Fruit fly (Drosophila melanogaster) whole organism, larva: ENCODE data around the gene hzg.

Experiments used
- noc ChIP-seq: fragments of 200-800 bp; sonication (Bioruptor generic); optimal IDR thresholded peaks from 3 replicates; lab custom pipeline; 2019; ENCODE audit warnings: missing biosample characterization, mild to moderate bottlenecking, missing genetic modification characterization, moderate library complexity

The hzg gene

DNA sequence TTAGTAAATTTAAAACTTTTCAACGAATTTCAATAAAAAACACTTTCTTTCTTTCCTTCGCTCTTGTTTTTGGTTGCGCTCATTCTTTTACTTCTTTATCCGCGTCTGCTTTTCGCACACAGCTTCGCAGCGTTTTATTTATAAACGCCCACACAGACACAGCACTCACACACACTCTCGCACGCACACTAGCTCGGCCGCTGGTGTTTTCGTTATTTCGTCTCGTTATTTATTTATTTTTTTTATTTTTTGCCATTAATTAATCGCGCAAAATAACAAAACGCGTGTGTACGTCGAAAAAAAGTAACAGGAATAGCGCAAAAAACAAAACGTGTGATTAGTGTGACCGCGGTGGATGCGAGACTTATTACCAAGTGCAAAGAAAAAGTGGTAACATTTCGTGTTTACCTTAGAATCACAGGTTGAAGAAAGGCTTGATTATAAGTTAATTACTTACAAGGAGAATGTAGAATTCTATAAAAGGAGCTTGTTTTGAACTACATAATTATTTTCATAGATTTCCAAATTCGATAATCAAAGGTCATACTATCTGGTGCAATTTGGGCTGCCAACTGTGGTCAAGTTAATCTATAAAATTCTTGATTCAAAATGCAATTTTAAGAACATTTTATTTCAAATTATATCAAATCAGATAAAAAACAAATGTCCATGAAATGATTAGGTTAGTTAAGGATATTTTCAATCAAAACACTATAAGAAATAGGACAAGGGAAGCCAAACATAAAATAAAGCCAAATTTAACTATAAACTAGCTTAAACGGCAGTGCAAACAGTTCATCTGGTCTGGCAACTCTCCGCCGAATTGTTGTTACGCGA lies at the start of gene hzg, which contains the start of gene mRpS31:
Gene hzg, minus strand, starts transcription at position 336 of the 837 bp plus-strand sequence.
Gene mRpS31, plus strand, starts transcription at position 793 of the 837 bp plus-strand sequence.
- TF ChIP-seq noc (tag; lab: Kevin White, UChicago) = peak; percentile 49

DNA sequence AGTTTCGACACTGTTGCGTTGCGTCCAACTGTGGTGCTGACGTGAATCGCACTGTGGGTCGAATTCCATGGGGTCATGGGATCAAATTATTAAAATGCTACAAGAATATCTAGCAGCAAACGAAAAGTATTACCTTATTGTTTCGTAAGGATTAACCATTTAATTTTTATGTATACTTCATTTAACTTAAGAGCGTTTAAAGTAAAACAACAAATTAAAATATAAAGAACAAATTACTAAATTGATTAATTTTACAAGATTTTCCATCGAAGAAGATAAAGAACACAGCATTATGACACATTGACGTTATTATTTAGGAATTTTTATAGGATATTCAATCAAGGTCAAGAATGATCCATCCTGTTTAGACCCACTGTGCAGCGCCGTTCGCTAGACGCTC lies 49.6 kb upstream of the hzg start:
- peak; percentile 32 for TF ChIP-seq noc (tag; lab: Kevin White, UChicago)

DNA sequence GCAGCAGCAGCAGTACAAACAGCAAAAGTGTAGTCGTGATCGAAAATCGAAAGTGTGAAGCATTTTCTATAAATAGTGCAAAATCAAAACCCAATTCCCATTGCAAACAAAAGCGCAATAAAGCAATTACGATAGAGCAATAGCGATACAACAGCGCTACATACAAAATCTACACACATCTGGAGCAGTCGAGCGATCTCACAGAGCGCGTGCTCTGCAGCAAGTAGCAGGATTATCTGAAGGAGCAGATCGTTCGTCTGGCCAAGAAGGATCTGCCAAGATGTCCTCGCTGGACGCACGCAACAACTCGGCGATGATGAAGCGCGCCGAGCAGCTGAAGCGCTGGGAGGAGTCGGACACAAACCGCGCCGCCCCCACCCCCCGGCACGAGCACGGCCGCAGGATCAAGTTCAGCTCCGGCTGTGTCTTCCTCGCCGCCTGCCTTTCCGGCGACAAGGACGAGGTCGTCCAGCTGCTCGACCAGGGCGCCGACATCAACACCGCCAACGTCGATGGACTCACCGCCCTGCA lies 48.6 kb upstream of the hzg start:
- TF ChIP-seq noc (tag; lab: Kevin White, UChicago) = no peak

DNA sequence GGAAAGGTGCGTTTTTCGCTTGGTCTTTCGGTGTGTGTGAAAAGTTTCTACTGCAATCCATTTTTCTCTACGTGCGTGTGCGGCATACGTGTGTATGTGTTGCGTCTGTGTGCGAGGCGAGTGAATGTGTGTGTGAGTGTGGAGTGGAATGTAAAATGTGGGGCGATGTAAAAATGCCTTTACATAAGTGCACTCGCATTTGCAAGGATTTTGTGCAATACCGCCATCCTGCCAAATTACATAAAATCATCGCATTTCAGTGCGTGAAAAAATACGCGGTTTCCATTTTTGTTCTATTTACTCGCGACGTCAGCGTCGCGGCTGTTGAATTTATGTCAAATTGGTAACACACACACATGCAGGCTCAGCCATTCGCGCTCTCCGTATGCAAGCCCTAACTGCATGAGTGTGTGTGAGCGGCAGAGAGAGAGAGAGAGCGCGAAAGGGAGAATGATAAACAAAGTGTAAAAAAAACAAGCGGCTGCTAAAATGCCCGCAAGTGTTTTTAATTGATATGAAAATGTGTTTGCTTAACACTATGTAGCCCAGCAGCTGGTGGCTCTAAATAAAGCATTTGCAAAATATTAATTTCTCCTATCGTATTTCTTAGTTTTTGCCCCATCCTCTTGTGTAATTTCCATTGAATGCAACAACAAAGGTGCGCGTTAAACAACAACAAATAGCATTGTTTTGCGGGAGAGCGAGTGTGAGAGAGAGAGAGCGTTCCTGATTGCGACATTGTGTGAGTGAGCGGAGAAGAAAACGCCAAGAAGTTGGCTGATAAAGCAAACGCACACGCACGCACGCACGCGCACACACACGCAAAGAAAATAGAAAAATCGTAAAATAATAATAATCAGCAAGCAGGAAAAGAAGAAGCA lies 47.8 kb upstream of the hzg start:
- TF ChIP-seq noc (tag; lab: Kevin White, UChicago) = no peak

DNA sequence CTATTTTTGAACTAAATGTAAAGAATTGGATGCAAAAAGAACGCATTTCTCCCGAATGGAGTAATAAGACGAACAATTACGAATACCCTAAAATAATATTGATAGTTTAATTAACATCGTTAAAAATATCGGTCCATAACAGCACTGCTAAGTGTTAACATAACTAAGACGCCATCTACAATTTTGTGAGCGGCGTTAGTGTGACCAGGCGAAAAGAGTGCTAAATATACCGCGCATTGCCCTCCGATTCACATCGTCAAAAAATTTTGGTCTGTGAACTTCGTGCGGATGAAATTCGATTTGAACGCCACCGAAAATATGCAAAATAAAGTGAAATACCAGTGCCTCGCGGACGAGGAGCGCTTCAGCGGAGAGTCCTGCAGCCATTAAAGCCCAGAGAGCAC lies 47.2 kb upstream of the hzg start, which contains the start of gene Mbs:
Gene Mbs, plus strand, starts transcription at position 241 of the 404 bp plus-strand sequence.
- peak; percentile 37 for TF ChIP-seq noc (tag; lab: Kevin White, UChicago)

DNA sequence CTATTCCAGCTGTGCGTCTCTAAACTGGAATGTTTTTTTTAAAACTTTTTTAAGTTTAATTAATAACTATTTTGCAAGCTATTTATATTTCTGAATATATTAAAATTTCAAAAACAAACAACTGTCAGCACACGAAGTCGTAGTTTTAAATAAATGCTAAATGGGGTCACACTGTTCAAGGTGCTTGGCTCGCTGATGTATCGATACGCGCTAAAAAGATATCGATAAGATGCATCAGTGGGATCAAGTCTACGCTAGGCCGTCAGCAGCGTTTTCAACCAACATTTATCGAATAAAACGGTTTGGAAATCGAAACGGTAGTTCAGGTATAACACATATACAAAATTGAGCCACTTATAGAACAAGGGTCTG lies 46.3 kb upstream of the hzg start, which contains the start of gene Diap1:
Gene Diap1, minus strand, starts transcription at position 148 of the 372 bp plus-strand sequence.
- no peak for TF ChIP-seq noc (tag; lab: Kevin White, UChicago)

DNA sequence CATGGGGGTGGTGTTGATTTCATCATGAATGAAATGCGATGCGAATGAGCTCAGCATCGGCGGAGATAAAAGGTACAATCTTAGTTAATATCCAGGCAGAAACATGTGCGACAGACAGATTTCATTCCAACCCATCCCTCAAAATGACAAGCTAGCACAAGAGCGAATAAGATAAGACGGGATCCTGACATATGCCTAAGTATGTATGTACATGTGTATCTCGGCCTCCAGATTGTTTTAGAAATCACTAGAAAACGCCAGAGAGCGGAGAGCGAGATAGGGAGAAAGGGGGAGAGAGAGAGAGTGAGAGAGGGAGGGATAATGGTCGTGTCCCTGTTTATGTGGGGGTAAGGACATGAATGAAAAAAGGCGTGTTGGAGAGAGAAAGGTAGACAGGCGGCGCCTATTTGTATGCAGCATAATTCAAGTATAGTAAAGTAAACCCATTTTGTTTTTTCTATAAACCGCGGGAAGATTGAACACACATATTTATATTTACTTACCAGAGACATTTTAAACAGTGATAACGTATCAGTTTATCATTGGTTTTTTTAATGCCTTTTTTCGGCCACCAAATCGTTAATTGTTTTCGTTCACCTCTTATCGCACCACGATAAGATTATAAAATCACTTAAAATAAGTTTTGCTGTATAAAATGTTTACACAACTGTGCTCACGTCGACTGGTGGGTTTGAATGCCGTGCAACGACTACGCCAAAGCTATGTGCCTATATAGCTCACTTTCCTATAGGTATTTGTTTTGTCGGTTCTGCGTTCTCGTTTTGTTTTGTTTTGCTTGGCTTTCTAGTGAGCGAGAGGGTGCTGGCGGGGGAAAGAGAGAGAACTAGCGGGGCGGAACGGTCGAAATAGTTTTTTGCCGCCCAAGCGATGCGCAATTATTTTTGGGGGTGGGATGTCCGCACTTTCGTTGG lies 45.7 kb upstream of the hzg start:
- peak; percentile 63 for TF ChIP-seq noc (tag; lab: Kevin White, UChicago)

DNA sequence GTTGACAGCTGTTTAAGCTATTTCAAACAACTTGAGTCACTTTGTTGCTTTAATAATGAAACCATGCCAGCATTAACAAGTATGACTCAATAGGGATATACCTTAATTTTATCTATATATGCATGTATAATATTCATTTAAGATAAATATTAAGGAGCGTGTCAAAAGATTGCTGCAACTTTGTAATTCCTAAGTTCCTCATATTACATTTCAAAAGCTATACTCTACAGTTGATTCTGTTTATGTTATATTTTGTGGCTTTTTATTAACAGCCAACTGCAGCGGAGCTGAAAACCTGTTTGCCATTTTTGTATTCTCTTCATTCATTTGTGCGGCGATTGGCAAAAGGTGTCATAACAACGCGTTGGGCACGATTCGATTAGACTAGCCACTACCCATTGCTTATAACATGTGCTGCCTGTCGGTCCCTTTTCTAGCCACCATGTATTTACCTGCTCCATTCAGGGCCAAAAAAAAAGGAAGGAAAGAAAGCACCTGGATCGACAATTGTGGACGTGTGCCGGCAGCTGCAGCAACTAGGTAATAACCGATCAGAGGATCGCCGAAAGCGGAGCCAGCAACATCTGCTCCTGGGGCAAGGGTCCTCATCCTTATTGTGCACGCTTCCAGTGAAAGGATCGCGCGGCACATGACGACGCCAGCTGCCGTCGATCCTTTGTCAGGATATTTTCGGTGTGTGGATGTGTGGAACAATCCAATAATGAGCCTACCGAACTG lies 44.4 kb upstream of the hzg start:
- no peak for TF ChIP-seq noc (tag; lab: Kevin White, UChicago)

DNA sequence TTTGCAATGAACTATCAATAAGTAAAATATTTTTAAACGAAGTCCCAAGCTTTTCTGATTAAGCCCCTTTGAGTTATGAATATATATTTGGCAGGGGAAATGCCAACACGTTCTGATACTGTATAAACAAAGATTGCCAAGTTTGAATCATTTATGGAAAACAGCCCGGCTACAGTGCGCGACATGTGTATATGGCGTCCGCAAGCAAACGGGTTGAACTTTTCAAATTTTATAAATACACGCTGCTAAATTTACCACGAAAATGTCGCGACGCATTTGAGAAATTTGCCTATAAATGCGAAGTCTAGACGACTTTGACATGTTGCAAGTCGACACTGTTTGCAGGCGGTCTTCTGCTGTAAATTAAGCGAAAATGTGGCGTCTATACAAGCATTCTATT lies 43.5 kb upstream of the hzg start:
- TF ChIP-seq noc (tag; lab: Kevin White, UChicago) = peak; percentile 63

DNA sequence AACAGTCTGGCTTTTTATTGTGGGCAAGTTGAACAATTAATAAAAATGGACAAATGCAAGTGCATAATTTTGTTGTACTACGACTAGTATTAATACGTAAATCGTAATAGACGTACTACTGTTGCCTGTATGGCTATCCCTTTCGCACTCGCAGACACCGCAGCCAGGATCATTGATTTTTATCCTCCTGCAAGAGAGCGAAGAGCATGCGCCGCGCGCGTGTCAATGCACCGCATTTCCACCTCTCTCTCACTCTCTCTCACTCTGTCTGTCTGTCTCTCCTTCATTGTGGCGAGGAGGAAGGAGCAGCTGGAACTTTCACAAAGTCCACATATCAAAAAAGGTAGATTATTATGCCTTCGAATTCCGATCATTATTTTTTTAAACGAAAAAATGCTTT lies 42.6 kb upstream of the hzg start:
- TF ChIP-seq noc (tag; lab: Kevin White, UChicago) = no peak

DNA sequence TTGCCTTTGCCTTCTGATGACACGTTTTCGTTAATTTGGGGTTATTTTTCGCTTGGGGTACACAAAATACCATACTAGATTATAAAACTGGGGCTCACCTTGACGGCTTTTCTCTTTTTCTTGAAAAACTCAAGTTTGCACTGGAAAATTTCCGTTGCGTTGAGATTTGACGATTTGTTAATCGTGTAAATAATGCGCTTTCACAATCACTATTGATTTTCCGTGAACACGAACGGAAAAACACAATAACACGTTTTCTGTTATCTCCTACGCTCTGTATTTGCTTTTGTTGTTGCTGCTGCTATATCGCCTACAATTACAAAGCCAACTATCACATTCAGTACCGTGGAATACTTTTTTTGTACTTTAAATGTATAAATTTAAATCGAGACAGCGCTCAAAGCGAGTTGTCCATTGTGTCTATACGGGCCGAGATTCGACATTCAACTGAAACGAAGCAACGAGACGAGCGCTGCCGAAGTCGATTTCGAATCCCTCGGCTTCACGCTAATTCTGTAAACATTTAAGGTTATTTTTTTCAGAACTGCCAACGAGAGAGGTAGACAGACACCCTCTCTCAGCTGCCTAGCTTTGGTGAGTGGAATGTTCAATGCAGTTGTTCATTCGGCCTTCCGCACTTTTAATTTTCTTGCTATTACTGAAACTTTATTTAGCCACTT lies 42.0 kb upstream of the hzg start:
- TF ChIP-seq noc (tag; lab: Kevin White, UChicago) = peak; percentile 68

DNA sequence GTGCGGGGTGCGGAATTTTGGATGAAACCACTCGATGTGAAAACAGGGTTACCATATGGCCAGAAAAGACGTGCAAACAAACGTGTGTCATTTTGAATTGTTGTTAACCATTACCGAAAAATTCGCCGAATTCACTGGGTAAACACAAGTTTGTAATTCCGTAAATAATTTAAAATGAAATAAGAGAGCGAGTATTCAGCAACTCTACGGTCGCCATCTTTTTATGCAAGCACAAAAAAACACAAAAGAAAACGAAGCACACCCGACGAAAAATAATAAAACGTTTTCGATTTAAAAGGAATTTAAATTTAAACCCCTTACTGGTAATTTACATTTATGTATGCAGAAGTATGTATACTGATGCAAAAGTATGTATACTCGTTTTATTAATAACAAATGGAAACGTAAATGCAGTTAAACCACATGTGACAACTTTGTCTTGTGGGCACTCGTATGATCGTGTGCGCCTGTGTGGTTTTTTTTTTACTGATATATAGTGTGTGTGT lies 41.3 kb upstream of the hzg start:
- TF ChIP-seq noc (tag; lab: Kevin White, UChicago) = peak; percentile 97

DNA sequence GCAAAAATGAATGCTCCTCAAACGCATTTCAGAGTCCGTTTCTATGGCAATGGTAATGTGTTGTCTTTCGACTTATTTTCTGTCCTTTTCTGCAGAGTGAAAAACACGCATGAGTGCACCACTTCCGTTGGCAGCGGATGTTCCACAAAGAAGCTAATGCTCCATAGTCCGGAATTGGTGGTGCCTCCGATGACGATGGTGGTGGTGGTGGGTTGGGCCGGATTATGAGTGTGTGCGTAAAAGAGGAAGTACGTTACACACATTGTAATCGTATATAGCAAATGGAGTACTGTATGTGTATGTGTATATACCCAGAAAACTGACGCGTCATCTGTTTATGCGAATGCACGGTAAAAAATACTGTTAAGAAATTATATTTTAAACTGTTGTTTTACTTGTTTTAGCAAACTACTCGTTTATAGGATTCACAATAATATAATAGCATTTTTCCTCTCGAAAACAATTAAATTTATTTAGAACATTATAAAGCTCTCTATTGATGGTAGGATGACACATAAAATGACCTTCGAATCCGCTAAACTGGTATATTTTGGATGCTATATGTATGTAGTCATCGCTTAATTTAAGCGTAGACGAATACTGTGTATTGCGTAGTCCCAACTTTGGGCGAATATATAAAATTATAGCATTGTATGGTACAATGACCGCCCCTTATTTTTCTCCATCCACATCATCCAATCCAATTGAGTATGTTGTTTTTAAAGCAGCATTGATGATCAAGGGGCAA lies 40.7 kb upstream of the hzg start:
- TF ChIP-seq noc (tag; lab: Kevin White, UChicago) = no peak
